Fruit fly (Drosophila melanogaster) whole organism, adult: ENCODE data around the gene CG8620.

Experiments
- CG11617 ChIP-seq: fragments of 200-800 bp; sonication (Bioruptor generic); optimal IDR thresholded peaks from 2 replicates; lab custom pipeline; 2017; ENCODE audit warnings: mild to moderate bottlenecking, missing biosample characterization, missing genetic modification reagents, missing genetic modification characterization
- CG1620 ChIP-seq: fragments of 200-800 bp; sonication (Bioruptor generic); optimal IDR thresholded peaks from 2 replicates; lab custom pipeline; 2016; ENCODE audit warnings: missing biosample characterization, missing genetic modification characterization
- CG33017 ChIP-seq: fragments of 200-800 bp; sonication (Bioruptor generic); optimal IDR thresholded peaks from 2 replicates; lab custom pipeline; 2018; ENCODE audit warnings: missing biosample characterization, mild to moderate bottlenecking, missing genetic modification characterization, moderate library complexity
- CG5204 ChIP-seq: fragments of 200-800 bp; sonication (Bioruptor generic); optimal IDR thresholded peaks from 2 replicates; lab custom pipeline; 2016; ENCODE audit warnings: missing biosample characterization, missing genetic modification characterization
- CG7101 ChIP-seq: fragments of 200-800 bp; sonication (Bioruptor generic); optimal IDR thresholded peaks from 2 replicates; lab custom pipeline; 2018; ENCODE audit warnings: missing biosample characterization, mild to moderate bottlenecking, missing genetic modification characterization, moderate library complexity
- cic ChIP-seq: fragments of 200-800 bp; sonication (Bioruptor generic); optimal IDR thresholded peaks from 2 replicates; lab custom pipeline; 2017; ENCODE audit warnings: missing biosample characterization, mild to moderate bottlenecking, missing genetic modification characterization, moderate library complexity
- cnc ChIP-seq, 2 experiments: fragments of >200 bp; optimal IDR thresholded peaks; 2 replicates each; lab custom pipeline; 2017
- ovo ChIP-seq: fragments of 200-800 bp; sonication (Bioruptor generic); optimal IDR thresholded peaks from 2 replicates; lab custom pipeline; 2016; ENCODE audit warnings: missing biosample characterization, missing genetic modification characterization
- tj ChIP-seq: fragments of 200-800 bp; sonication (Bioruptor generic); optimal IDR thresholded peaks from 3 replicates; lab custom pipeline; 2017; ENCODE audit warnings: missing biosample characterization, mild to moderate bottlenecking, missing genetic modification characterization, moderate library complexity

Gene CG8620

dm6 chr3L:7190497-7190896 is 32.6 kb downstream of the CG8620 start:
- TF ChIP-seq CG5204 (GFP tag; lab: Kevin White, UChicago) (no peak), ovo (no peak), CG11617 (GFP tag; lab: Kevin White, UChicago) (no peak)

dm6 chr3L:7191218-7191617 is 33.3 kb downstream of the CG8620 start:
- no peak for TF ChIP-seq CG1620 (GFP tag; lab: Kevin White, UChicago)
- no peak for TF ChIP-seq cic
- TF ChIP-seq CG7101 (tag; lab: Kevin White, UChicago), result no peak
- TF ChIP-seq tj (GFP tag; lab: Kevin White, UChicago), result no peak
- TF ChIP-seq CG11617 (GFP tag; lab: Kevin White, UChicago), result no peak
- TF ChIP-seq cnc (optimal IDR thresholded peaks at IDR 0.05; lab: Kevin White, UChicago), result no peak
- no peak for TF ChIP-seq CG33017 (tag; lab: Kevin White, UChicago)
